Worm (Caenorhabditis elegans) whole organism, late embryonic: ENCODE measurements around the gene Y60A9.3.

ENCODE experiments used
- F13H6.1 ChIP-seq: sonication (generic microtip); optimal IDR thresholded peaks from 2 replicates; lab custom pipeline; 2016; ENCODE audit warnings: missing genetic modification characterization, missing compliant biosample characterization
- K09A11.1 ChIP-seq: sonication (generic microtip); optimal IDR thresholded peaks from 2 replicates; lab custom pipeline; 2017; ENCODE audit warnings: antibody characterized with exemption, mild to moderate bottlenecking, missing genetic modification characterization, missing compliant biosample characterization; ENCODE audit not compliant: insufficient read depth
- eyg-1 ChIP-seq: sonication (generic microtip); optimal IDR thresholded peaks from 2 replicates; lab custom pipeline; 2016; ENCODE audit warnings: missing genotype, missing genetic modification characterization, missing compliant biosample characterization
- fkh-10 ChIP-seq: fragments of 150-350 bp; optimal IDR thresholded peaks from 2 replicates; lab custom pipeline; 2014; ENCODE audit warnings: missing biosample characterization, missing genetic modification reagents, missing genetic modification characterization
- hlh-15 ChIP-seq: sonication (generic microtip); optimal IDR thresholded peaks from 2 replicates; lab custom pipeline; 2016; ENCODE audit warnings: missing genetic modification characterization, missing compliant biosample characterization
- npax-4 ChIP-seq: sonication (generic microtip); optimal IDR thresholded peaks from 2 replicates; lab custom pipeline; 2016; ENCODE audit warnings: missing genetic modification characterization, missing compliant biosample characterization
- pha-4 ChIP-seq: fragments of 150-350 bp; optimal IDR thresholded peaks from 2 replicates; lab custom pipeline; 2018; ENCODE audit warnings: missing biosample characterization, missing genetic modification reagents, missing genetic modification characterization
- rnt-1 ChIP-seq: sonication (generic microtip); optimal IDR thresholded peaks from 2 replicates; lab custom pipeline; 2016; ENCODE audit warnings: missing genetic modification characterization, missing compliant biosample characterization
- ttx-3 ChIP-seq: sonication (generic microtip); optimal IDR thresholded peaks from 2 replicates; lab custom pipeline; 2016; ENCODE audit warnings: missing genetic modification reagents, missing genetic modification characterization, missing compliant biosample characterization

ce11 chrX:14424673-14425072, 41.6 kb downstream of the Y60A9.3 start, which contains the start of gene F23D12.11:
- TF ChIP-seq pha-4 (no peak), npax-4 (tag; lab: Kevin White, UChicago) (no peak), hlh-15 (tag; lab: Kevin White, UChicago) (no peak), F13H6.1 (tag; lab: Kevin White, UChicago) (no peak), fkh-10 (GFP tag; lab: Kevin White, UChicago) (no peak), rnt-1 (tag; lab: Kevin White, UChicago) (no peak), eyg-1 (no peak), K09A11.1 (no peak), ttx-3 (tag; lab: Kevin White, UChicago) (no peak)
